Worm (Caenorhabditis elegans): ENCODE results near the gene bar-1.
A peak's percentile ranks its signal among the peaks of the same experiment; 100 is the strongest.

Gene bar-1

ce11 chrX:7181627-7182026 lies 11.2 kb upstream of the bar-1 start (continued):
- TF ChIP-seq B0019.2 (GFP tag; conservative IDR thresholded peaks at IDR 0.05) (no peak), tbx-9 (tag; optimal IDR thresholded peaks at IDR 0.05; ENCODE audit: borderline replicate concordance) (no peak), madf-8 (GFP tag; conservative IDR thresholded peaks at IDR 0.05) (no peak), ztf-25 (GFP tag; IDR thresholded peaks at IDR 0.05) (no peak), unc-62 (GFP tag; optimal IDR thresholded peaks at IDR 0.05) (peak; percentile 65), F33H1.4 (GFP tag; IDR thresholded peaks at IDR 0.05) (no peak), pbrm-1 (GFP tag; IDR thresholded peaks at IDR 0.05) (peak; percentile 89), ceh-27 (GFP tag; optimal IDR thresholded peaks at IDR 0.05) (peak; percentile 92), snpc-3.4 (tag; optimal IDR thresholded peaks at IDR 0.05) (no peak), lsl-1 (GFP tag; optimal IDR thresholded peaks at IDR 0.05) (no peak), aptf-2 (GFP tag; conservative IDR thresholded peaks at IDR 0.05) (no peak), snpc-4 (GFP tag; optimal IDR thresholded peaks at IDR 0.05) (no peak), snpc-4 (tag; optimal IDR thresholded peaks at IDR 0.05) (peak in 1 of 4 experiments; percentile 77), hsf-1 (GFP tag; IDR thresholded peaks at IDR 0.05) (no peak), F52B5.7 (tag; optimal IDR thresholded peaks at IDR 0.05) (no peak), snpc-1.3 (tag; optimal IDR thresholded peaks at IDR 0.05; ENCODE audit: insufficient read depth) (peak; percentile 2), ztf-26 (tag; optimal IDR thresholded peaks at IDR 0.05) (peak; percentile 98), athp-1 (tag; optimal IDR thresholded peaks at IDR 0.05) (no peak), F57C9.4 (tag; optimal IDR thresholded peaks at IDR 0.05) (no peak), bed-1 (GFP tag; IDR thresholded peaks at IDR 0.05) (no peak), lin-26 (GFP tag; IDR thresholded peaks at IDR 0.05) (peak; percentile 65; the same call in 1 of the 2 replicates), ceh-100 (GFP tag; IDR thresholded peaks at IDR 0.05) (peak; percentile 54; the same call in 1 of the 2 replicates), dox-1 (GFP tag; IDR thresholded peaks at IDR 0.05) (peak; percentile 97; the same call in 1 of the 2 replicates), ztf-18 (tag; optimal IDR thresholded peaks at IDR 0.05) (no peak), unc-130 (GFP tag; optimal IDR thresholded peaks at IDR 0.05) (no peak), lin-35 (GFP tag; optimal IDR thresholded peaks at IDR 0.05) (peak in 1 of 3 experiments; percentile 89), madf-6 (GFP tag; IDR thresholded peaks at IDR 0.05) (no peak), pha-4 (tag; optimal IDR thresholded peaks at IDR 0.05) (peak; percentile 57), mxl-1 (tag; optimal IDR thresholded peaks at IDR 0.05) (no peak), Y95B8A.8 (GFP tag; IDR thresholded peaks at IDR 0.05) (no peak), K12H6.12 (tag; optimal IDR thresholded peaks at IDR 0.05) (no peak), ztf-6 (GFP tag; IDR thresholded peaks at IDR 0.05) (peak; percentile 61; the same call in 1 of the 2 replicates), F39B2.1 (GFP tag; IDR thresholded peaks at IDR 0.05) (no peak), F22D6.2 (tag; optimal IDR thresholded peaks at IDR 0.05) (peak; percentile 83), hlh-26 (GFP tag; conservative IDR thresholded peaks at IDR 0.05) (no peak), tlf-1 (GFP tag; optimal IDR thresholded peaks at IDR 0.05) (peak; percentile 96), ztf-3 (GFP tag; optimal IDR thresholded peaks at IDR 0.05) (peak; percentile 59), ceh-58 (GFP tag; IDR thresholded peaks at IDR 0.05) (no peak), chd-7 (tag; optimal IDR thresholded peaks at IDR 0.05) (no peak), nfya-2 (GFP tag; IDR thresholded peaks at IDR 0.05) (no peak), B0261.1 (tag; optimal IDR thresholded peaks at IDR 0.05) (peak; percentile 55), sdz-38 (tag; optimal IDR thresholded peaks at IDR 0.05) (no peak), B0035.1 (tag; optimal IDR thresholded peaks at IDR 0.05) (peak; percentile 84), nhr-80 (tag; optimal IDR thresholded peaks at IDR 0.05) (peak; percentile 92), Y56A3A.18 (GFP tag; IDR thresholded peaks at IDR 0.05) (peak; percentile 97), madf-3 (GFP tag; IDR thresholded peaks at IDR 0.05) (0 out of 2 replicates have a peak, but pooled peaks have one; percentile 45), nhr-27 (tag; optimal IDR thresholded peaks at IDR 0.05) (peak; percentile 27), F37B4.10 (GFP tag; IDR thresholded peaks at IDR 0.05) (no peak), Y53G8AR.9 (GFP tag; conservative IDR thresholded peaks at IDR 0.05) (no peak; the same call in 1 of the 2 replicates)

All from whole organism, young adult.